Fruit fly (Drosophila melanogaster): ENCODE results near the gene GstD3.

dm6 chr3R:12378200-12378599 is 5.3 kb downstream of the GstD3 start, which contains the start of gene GstD7:
- TF ChIP-seq CG8281 (tag; optimal IDR thresholded peaks at IDR 0.05) (no peak), CG13296 (GFP tag; optimal IDR thresholded peaks at IDR 0.05) (no peak), al (GFP tag; IDR thresholded peaks at IDR 0.05) (no peak), CG7556 (GFP tag; optimal IDR thresholded peaks at IDR 0.05) (no peak), org-1 (GFP tag; optimal IDR thresholded peaks at IDR 0.05) (no peak), slbo (GFP tag; IDR thresholded peaks at IDR 0.05) (no peak), Poxn (GFP tag; IDR thresholded peaks at IDR 0.05) (no peak), tap (tag; optimal IDR thresholded peaks at IDR 0.05) (no peak), eve (GFP tag; optimal IDR thresholded peaks at IDR 0.05) (no peak)
